Worm (Caenorhabditis elegans): ENCODE data around the gene nhr-125.

DNA sequence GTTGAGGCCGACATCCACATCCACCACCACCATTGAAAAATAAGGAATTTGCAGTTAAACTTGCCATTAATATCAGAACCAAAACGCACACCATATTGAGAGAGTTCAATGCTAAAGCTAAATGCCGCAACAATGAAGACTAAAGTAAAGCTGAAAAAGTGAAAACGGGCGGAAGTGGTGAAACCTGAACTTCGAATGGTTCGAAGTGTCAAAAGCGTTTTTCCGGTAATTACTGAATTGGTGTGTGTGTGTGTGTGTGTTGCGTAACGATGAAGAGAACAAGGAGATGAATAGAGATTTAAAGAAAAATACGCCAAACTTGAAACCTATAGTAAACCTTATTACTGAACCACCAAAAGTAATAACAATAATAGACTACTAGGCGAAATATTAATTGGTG is 39.2 kb upstream of the nhr-125 start, which contains the start of gene grl-13:
- no peak for TF ChIP-seq ref-1 (GFP tag; conservative IDR thresholded peaks at IDR 0.05)
- TF ChIP-seq flt-1 (GFP tag; IDR thresholded peaks at IDR 0.05) = no peak
- TF ChIP-seq ztf-23 (GFP tag; IDR thresholded peaks at IDR 0.05) = no peak
- no peak for TF ChIP-seq cog-1 (tag; optimal IDR thresholded peaks at IDR 0.05)

All from whole organism, midembryonic.